Fruit fly (Drosophila melanogaster) whole organism, larva: ENCODE results near the gene Cpr11B.

Source experiments
- noc ChIP-seq: fragments of 200-800 bp; sonication (Bioruptor generic); optimal IDR thresholded peaks from 3 replicates; lab custom pipeline; 2019; ENCODE audit warnings: missing biosample characterization, mild to moderate bottlenecking, missing genetic modification characterization, moderate library complexity

Cpr11B gene

DNA sequence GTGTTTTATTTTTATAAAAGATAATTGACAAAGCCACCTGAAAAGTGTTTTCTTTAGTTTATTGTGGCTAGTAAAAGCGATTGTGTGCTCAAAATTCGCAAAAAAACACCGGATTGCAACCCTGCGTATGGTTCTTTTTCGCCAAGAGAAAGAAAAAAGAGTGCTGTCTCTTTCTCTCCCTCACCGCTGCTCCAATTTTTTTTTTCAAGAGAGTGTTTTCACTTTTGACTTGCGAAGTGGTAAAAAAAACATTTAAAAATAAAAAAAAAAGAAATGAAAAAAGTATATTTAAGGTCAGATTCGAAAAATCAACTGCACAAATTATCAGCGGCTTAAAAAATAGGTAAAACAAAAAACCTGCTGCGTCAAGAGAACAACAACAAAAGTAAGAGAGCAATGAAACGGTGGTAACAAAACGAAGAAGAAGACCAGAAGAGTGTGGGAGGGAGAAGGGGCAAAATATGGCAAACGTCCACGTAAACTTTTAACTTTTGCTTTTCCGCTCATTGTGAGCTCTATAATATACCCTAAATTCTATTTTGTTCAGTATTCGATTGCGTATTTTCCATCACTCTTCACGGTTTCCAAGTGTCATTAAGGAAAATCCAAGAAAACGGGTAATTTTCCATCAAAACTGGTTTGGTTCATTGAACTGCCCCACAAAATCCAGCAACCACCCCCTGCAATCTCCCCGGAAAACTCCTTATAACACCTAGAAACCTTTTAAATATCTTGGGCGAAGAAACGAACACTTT lies 43.6 kb downstream of the Cpr11B start:
- TF ChIP-seq noc: no peak

DNA sequence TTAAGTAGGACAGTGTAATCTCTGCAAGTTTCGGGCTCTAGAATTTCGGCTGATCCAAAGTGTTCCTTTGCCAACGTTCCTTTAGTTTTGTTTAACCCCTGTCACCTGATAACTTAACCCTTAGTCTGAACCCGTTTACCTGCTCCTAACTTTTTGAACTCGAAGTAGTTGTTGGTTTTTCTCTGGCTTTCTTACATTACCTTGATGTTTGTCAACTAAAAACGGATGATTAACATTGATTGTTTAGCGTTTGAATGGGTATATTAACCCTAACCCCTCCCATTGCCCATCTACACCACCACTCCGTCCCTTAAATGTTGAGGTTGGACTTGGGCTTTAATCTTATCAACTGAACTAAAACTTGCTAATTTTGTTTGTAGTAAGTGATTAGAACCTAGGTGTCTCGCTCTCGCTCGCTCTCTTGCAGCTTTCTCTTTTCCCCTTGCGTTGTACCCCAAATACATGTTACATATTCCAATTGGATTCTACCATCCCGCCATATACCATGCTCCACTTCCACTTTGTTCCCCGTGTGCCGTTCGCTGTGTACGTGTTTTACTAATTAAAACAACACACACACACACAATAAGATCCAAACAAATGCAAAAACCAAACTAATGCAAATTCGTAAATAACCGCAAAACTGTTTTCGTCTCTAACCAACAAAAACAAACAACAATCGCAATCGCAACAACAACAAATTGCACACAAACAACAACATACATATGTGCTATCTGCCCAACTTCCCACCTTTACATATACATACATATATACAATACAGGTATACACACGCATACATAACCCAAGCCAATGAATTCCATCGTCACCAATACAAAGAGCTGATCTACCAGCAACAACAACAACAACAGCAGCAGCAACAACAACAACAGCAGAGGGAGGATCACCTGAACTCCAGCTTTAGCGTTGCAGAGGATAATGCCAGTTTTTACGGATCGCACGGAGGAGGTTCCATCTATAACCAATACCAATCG lies 48.2 kb downstream of the Cpr11B start:
- no peak for TF ChIP-seq noc
